Worm (Caenorhabditis elegans) whole organism, late embryonic: Measurements from ENCODE around the gene W08E12.5.

ENCODE experiments used
- C38D4.7 ChIP-seq: fragments of 200-800 bp; sonication (Bioruptor generic); optimal IDR thresholded peaks from 2 replicates; lab custom pipeline; 2018; ENCODE audit warnings: mild to moderate bottlenecking, missing genetic modification characterization, moderate library complexity, missing compliant biosample characterization
- K09A11.1 ChIP-seq: sonication (generic microtip); optimal IDR thresholded peaks from 2 replicates; lab custom pipeline; 2017; ENCODE audit warnings: antibody characterized with exemption, mild to moderate bottlenecking, missing genetic modification characterization, missing compliant biosample characterization; ENCODE audit not compliant: insufficient read depth
- Y22D7AL.16 ChIP-seq: sonication (generic microtip); optimal IDR thresholded peaks from 2 replicates; lab custom pipeline; 2016; ENCODE audit warnings: missing genetic modification characterization, missing compliant biosample characterization
- ahr-1 ChIP-seq: sonication (generic microtip); optimal IDR thresholded peaks from 2 replicates; lab custom pipeline; 2016; ENCODE audit warnings: missing genetic modification characterization, missing compliant biosample characterization
- ama-1 ChIP-seq: fragments of 150-350 bp; optimal IDR thresholded peaks from 2 replicates; lab custom pipeline; 2014
- ceh-18 ChIP-seq: sonication (generic microtip); optimal IDR thresholded peaks from 2 replicates; lab custom pipeline; 2016; ENCODE audit warnings: missing genetic modification characterization, missing compliant biosample characterization
- ceh-2 ChIP-seq: sonication (generic microtip); optimal IDR thresholded peaks from 2 replicates; lab custom pipeline; 2016; ENCODE audit warnings: missing genotype, missing genetic modification characterization, missing compliant biosample characterization
- ceh-34 ChIP-seq: sonication (generic microtip); optimal IDR thresholded peaks from 2 replicates; lab custom pipeline; 2016; ENCODE audit warnings: mild to moderate bottlenecking, missing genetic modification characterization, missing compliant biosample characterization
- ceh-9 ChIP-seq: sonication (generic microtip); optimal IDR thresholded peaks from 2 replicates; lab custom pipeline; 2016; ENCODE audit warnings: mild to moderate bottlenecking, missing genetic modification characterization, inconsistent platforms, missing compliant biosample characterization
- che-1 ChIP-seq: sonication (generic microtip); optimal IDR thresholded peaks from 2 replicates; lab custom pipeline; 2016; ENCODE audit warnings: mild to moderate bottlenecking, missing genetic modification characterization, missing compliant biosample characterization
- dmd-4 ChIP-seq: sonication (generic microtip); optimal IDR thresholded peaks from 2 replicates; lab custom pipeline; 2016; ENCODE audit warnings: borderline replicate concordance, missing genetic modification characterization, missing compliant biosample characterization
- ets-4 ChIP-seq: sonication (generic microtip); optimal IDR thresholded peaks from 2 replicates; lab custom pipeline; 2016; ENCODE audit warnings: missing genetic modification characterization, missing compliant biosample characterization
- eyg-1 ChIP-seq: sonication (generic microtip); optimal IDR thresholded peaks from 2 replicates; lab custom pipeline; 2016; ENCODE audit warnings: missing genotype, missing genetic modification characterization, missing compliant biosample characterization
- fkh-10 ChIP-seq: fragments of 150-350 bp; optimal IDR thresholded peaks from 2 replicates; lab custom pipeline; 2014; ENCODE audit warnings: missing biosample characterization, missing genetic modification reagents, missing genetic modification characterization
- gmeb-2 ChIP-seq: sonication (generic microtip); optimal IDR thresholded peaks from 2 replicates; lab custom pipeline; 2016; ENCODE audit warnings: missing genetic modification characterization, inconsistent platforms, missing compliant biosample characterization
- hlh-13 ChIP-seq: fragments of 200-800 bp; sonication (Bioruptor generic); optimal IDR thresholded peaks from 2 replicates; lab custom pipeline; 2018; ENCODE audit warnings: mild to moderate bottlenecking, missing genetic modification characterization, missing compliant biosample characterization
- hlh-15 ChIP-seq: sonication (generic microtip); optimal IDR thresholded peaks from 2 replicates; lab custom pipeline; 2016; ENCODE audit warnings: missing genetic modification characterization, missing compliant biosample characterization
- lin-11 ChIP-seq: fragments of 200-800 bp; sonication (Bioruptor generic); optimal IDR thresholded peaks from 2 replicates; lab custom pipeline; 2018; ENCODE audit warnings: mild to moderate bottlenecking, missing genetic modification characterization, missing compliant biosample characterization
- nfya-1 ChIP-seq: sonication (generic microtip); optimal IDR thresholded peaks from 2 replicates; lab custom pipeline; 2017; ENCODE audit warnings: missing genetic modification characterization, mild to moderate bottlenecking, missing compliant biosample characterization, antibody characterized with exemption, moderate library complexity
- nhr-232 ChIP-seq: sonication (generic microtip); optimal IDR thresholded peaks from 2 replicates; lab custom pipeline; 2016; ENCODE audit warnings: missing genetic modification characterization, missing compliant biosample characterization
- pat-9 ChIP-seq: fragments of 200-800 bp; sonication (Bioruptor generic); optimal IDR thresholded peaks from 2 replicates; lab custom pipeline; 2018; ENCODE audit warnings: mild to moderate bottlenecking, missing genetic modification characterization, moderate library complexity, missing compliant biosample characterization
- pax-1 ChIP-seq: fragments of 150-350 bp; optimal IDR thresholded peaks from 2 replicates; lab custom pipeline; 2014; ENCODE audit warnings: missing biosample characterization, missing genetic modification characterization
- pha-2 ChIP-seq: sonication (generic microtip); optimal IDR thresholded peaks from 2 replicates; lab custom pipeline; 2017; ENCODE audit warnings: mild to moderate bottlenecking, missing genetic modification characterization, missing compliant biosample characterization
- pha-4 ChIP-seq: fragments of 150-350 bp; optimal IDR thresholded peaks from 2 replicates; lab custom pipeline; 2018; ENCODE audit warnings: missing biosample characterization, missing genetic modification reagents, missing genetic modification characterization
- pros-1 ChIP-seq: fragments of 150-350 bp; optimal IDR thresholded peaks from 2 replicates; lab custom pipeline; 2014; ENCODE audit warnings: missing biosample characterization, missing genetic modification reagents, missing genetic modification characterization
- ref-2 ChIP-seq: sonication (generic microtip); optimal IDR thresholded peaks from 2 replicates; lab custom pipeline; 2016; ENCODE audit warnings: missing genetic modification characterization, missing compliant biosample characterization
- sdc-2 ChIP-seq: sonication (generic microtip); optimal IDR thresholded peaks from 2 replicates; lab custom pipeline; 2016; ENCODE audit warnings: missing genotype, missing genetic modification characterization, missing compliant biosample characterization
- syd-9 ChIP-seq: sonication (generic microtip); optimal IDR thresholded peaks from 2 replicates; lab custom pipeline; 2016; ENCODE audit warnings: mild to moderate bottlenecking, missing genetic modification characterization, moderate library complexity, missing compliant biosample characterization
- tbx-2 ChIP-seq: sonication (generic microtip); optimal IDR thresholded peaks from 2 replicates; lab custom pipeline; 2016; ENCODE audit warnings: missing genetic modification characterization, missing compliant biosample characterization
- tbx-7 ChIP-seq: sonication (generic microtip); optimal IDR thresholded peaks from 2 replicates; lab custom pipeline; 2016; ENCODE audit warnings: missing genotype, missing genetic modification characterization, missing compliant biosample characterization
- unc-3 ChIP-seq, 2 experiments: fragments of 200-800 bp in 1 of 2; sonication (Bioruptor generic) in 1 of 2; sonication (generic microtip) in 1 of 2; conservative IDR thresholded peaks in 1 of 2; optimal IDR thresholded peaks in 1 of 2; 2 replicates each; pipeline versions ENCODE4 v1.3.6 to Lab custom; 2016 to 2022; ENCODE audit warnings: missing compliant biosample characterization in 2 of 2, missing genetic modification characterization in 2 of 2, missing genetic modification reagents in 1 of 2
- unc-86 ChIP-seq: sonication (generic microtip); optimal IDR thresholded peaks from 2 replicates; lab custom pipeline; 2016; ENCODE audit warnings: missing genetic modification characterization, missing compliant biosample characterization
- zip-5 ChIP-seq: sonication (generic microtip); optimal IDR thresholded peaks from 2 replicates; lab custom pipeline; 2016; ENCODE audit warnings: missing genetic modification characterization, missing compliant biosample characterization

Gene W08E12.5

DNA sequence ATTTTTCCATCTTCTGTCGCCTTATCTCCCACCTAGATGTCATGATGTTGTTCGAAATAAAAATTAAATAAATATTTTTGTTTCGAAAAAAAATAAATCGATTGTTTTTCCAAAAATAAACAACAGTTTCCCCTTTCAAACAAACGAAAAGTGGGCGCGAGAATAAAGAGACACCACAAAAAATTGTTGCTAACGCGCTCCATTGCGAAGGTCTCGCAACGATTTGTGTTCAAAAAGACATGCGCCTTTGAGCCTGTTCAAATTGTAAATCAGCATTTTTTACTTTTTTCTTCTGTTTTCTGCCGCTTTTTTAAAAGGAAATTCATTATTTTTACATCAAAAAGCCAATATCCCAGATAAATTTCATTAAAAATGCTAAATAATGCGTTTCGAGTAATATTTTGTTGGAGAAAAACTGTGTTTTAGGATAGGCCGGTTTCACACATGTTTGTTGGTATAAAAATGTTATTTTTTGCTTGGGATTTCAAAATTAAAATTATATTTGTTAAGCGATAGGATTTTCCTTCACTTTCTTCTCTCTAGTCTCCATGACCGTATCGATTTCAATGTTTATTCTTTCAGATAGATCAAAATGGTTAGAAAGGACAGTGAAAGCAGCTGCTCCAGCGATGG lies 5.9 kb upstream of the W08E12.5 start, which contains the start of gene W08E12.7 (continued):
- no peak for TF ChIP-seq Y22D7AL.16 (tag; lab: Kevin White, UChicago)
- peak; percentile 70 for TF ChIP-seq unc-86 (tag; lab: Kevin White, UChicago)
- no peak for TF ChIP-seq nhr-232 (tag; lab: Kevin White, UChicago)
- peak; percentile 25 for TF ChIP-seq ahr-1 (tag; lab: Kevin White, UChicago)
- peak; percentile 25 for TF ChIP-seq che-1 (tag; lab: Kevin White, UChicago)
- peak; percentile 0 for TF ChIP-seq sdc-2 (tag; lab: Kevin White, UChicago)
- TF ChIP-seq C38D4.7, result peak; percentile 5
- no peak for TF ChIP-seq ceh-9 (tag; lab: Kevin White, UChicago)
- TF ChIP-seq ref-2, result peak; percentile 91
- TF ChIP-seq nfya-1 (tag; lab: Kevin White, UChicago), result peak; percentile 89
- TF ChIP-seq hlh-15, result peak; percentile 41
- TF ChIP-seq pat-9 (tag; lab: Kevin White, UChicago), result peak; percentile 35
- TF ChIP-seq ama-1 (lab: Kevin White, UChicago), result no peak
- TF ChIP-seq ets-4 (tag; lab: Kevin White, UChicago), result peak; percentile 84
- TF ChIP-seq ceh-2, result peak; percentile 72
- TF ChIP-seq fkh-10 (GFP tag; lab: Kevin White, UChicago), result no peak
- peak; percentile 35 for TF ChIP-seq syd-9 (tag; lab: Kevin White, UChicago)
- peak; percentile 69 for TF ChIP-seq dmd-4 (tag; lab: Kevin White, UChicago)
- peak; percentile 49 for TF ChIP-seq unc-3 (GFP tag; conservative IDR thresholded peaks at IDR 0.05; lab: Robert Waterston, UW)
- peak; percentile 60 for TF ChIP-seq unc-3 (tag; optimal IDR thresholded peaks at IDR 0.05; lab: Kevin White, UChicago)
- peak; percentile 42 for TF ChIP-seq eyg-1 (tag; lab: Kevin White, UChicago)
- TF ChIP-seq pax-1 (tag; lab: Kevin White, UChicago), result peak; percentile 34
- TF ChIP-seq lin-11 (tag; lab: Kevin White, UChicago), result peak; percentile 17
- peak; percentile 91 for TF ChIP-seq tbx-2 (tag; lab: Kevin White, UChicago)
- peak; percentile 87 for TF ChIP-seq ceh-18
- no peak for TF ChIP-seq gmeb-2
- TF ChIP-seq, all 69 proteins: peak for 51

DNA sequence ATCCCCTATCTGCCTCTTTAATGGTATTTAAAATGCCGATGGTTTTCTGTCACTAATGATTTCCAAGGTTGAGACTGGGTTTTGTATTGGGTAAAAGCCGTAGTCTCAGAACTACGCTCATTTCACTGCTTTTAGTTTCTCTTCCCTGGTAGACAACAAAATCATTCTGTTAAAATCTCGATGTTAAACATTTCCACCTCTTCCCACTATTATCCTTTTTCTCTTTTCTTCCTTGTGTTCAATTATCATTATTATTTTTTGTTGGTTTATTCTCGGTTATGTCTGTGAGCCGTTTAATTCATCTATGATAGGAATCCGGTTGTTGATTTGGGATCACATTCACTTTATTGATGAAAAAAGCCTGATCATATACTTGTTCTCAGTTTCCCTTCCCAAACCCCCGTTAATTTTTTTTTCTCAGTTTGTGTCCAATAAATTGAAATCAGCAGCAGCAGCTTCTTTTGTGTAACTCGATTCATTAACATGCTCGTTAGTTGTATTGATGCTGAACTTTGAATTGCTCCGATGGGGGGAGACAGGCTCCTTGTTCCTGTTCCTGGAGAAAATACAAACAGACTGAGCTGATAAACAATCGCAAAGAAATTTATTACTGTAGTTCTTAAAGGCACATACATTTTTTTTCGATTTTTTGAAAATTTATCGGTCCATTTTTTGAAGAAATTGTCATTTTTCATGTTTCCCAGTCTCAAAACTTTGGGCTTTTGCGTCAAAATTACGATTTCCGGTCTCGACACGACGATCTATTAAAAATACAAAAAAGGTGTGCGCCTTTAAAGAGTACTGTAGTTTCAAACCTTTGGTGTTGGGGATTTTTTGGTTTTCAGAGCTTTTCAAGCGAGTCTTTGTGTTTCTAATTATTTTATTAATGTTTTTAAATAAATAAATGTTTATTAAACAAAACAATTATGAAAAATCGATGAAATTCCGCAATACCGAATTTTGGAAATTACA lies 3.7 kb upstream of the W08E12.5 start:
- TF ChIP-seq ets-4 (tag; lab: Kevin White, UChicago) (no peak), hlh-13 (GFP tag; lab: Kevin White, UChicago) (no peak), K09A11.1 (tag; lab: Kevin White, UChicago) (no peak), ceh-2 (no peak), eyg-1 (tag; lab: Kevin White, UChicago) (no peak), tbx-7 (tag; lab: Kevin White, UChicago) (no peak), pha-2 (tag; lab: Kevin White, UChicago) (no peak), pat-9 (tag; lab: Kevin White, UChicago) (no peak), pros-1 (tag; lab: Kevin White, UChicago) (no peak), zip-5 (tag; lab: Kevin White, UChicago) (no peak), syd-9 (tag; lab: Kevin White, UChicago) (no peak)

ce11 chrIV:3298300-3298699 lies 2.3 kb upstream of the W08E12.5 start, which contains the start of gene W08E12.6:
W08E12.6 (plus strand) TSS chrIV:3298600.
- TF ChIP-seq ceh-34 (tag; lab: Kevin White, UChicago), result no peak
- no peak for TF ChIP-seq tbx-7 (tag; lab: Kevin White, UChicago)
- TF ChIP-seq hlh-15, result no peak
- TF ChIP-seq pha-4 (tag; lab: Kevin White, UChicago), result no peak
- no peak for TF ChIP-seq ama-1 (lab: Kevin White, UChicago)
